Fruit fly (Drosophila melanogaster) whole organism, embryonic: Measurements from ENCODE around the gene Muc30E.

ENCODE experiments used
- Antp ChIP-seq: fragments of 200-800 bp; sonication (Bioruptor generic); optimal IDR thresholded peaks from 3 replicates; lab custom pipeline; 2016; ENCODE audit warnings: missing biosample characterization, missing genetic modification characterization
- Awh ChIP-seq: fragments of 200-800 bp; sonication (Bioruptor generic); IDR thresholded peaks from 2 replicates; pipeline ENCODE4, ENCODE4 v1.3.6; 2022; ENCODE audit warnings: missing biosample characterization, missing genetic modification characterization
- BtbVII ChIP-seq: fragments of 200-800 bp; sonication (Bioruptor generic); optimal IDR thresholded peaks from 3 replicates; lab custom pipeline; 2017; ENCODE audit warnings: missing biosample characterization, mild to moderate bottlenecking, missing genetic modification characterization
- CG10274 ChIP-seq: fragments of 200-800 bp; sonication (Bioruptor generic); optimal IDR thresholded peaks from 3 replicates; lab custom pipeline; 2017; ENCODE audit warnings: missing biosample characterization, mild to moderate bottlenecking, missing genetic modification characterization
- CG10543 ChIP-seq: fragments of 200-800 bp; sonication (Bioruptor generic); optimal IDR thresholded peaks from 3 replicates; lab custom pipeline; 2017; ENCODE audit warnings: missing biosample characterization, mild to moderate bottlenecking, missing genetic modification characterization, moderate library complexity
- CG11456 ChIP-seq: fragments of 200-800 bp; sonication (Bioruptor generic); IDR thresholded peaks from 3 replicates; pipeline ENCODE4 v1.3.6; 2022; ENCODE audit warnings: missing biosample characterization, missing genetic modification characterization
- CG12391 ChIP-seq: fragments of 200-800 bp; sonication (Bioruptor generic); optimal IDR thresholded peaks from 3 replicates; lab custom pipeline; 2018; ENCODE audit warnings: missing biosample characterization, mild to moderate bottlenecking, missing genetic modification characterization, moderate library complexity
- CG13775 ChIP-seq: fragments of 200-800 bp; sonication (Bioruptor generic); optimal IDR thresholded peaks from 3 replicates; lab custom pipeline; 2017; ENCODE audit warnings: missing biosample characterization, mild to moderate bottlenecking, missing genetic modification characterization
- CG15696 ChIP-seq: fragments of 200-800 bp; sonication (Bioruptor generic); optimal IDR thresholded peaks from 2 replicates; lab custom pipeline; 2019; ENCODE audit warnings: missing biosample characterization, mild to moderate bottlenecking, missing genetic modification characterization, moderate library complexity
- CG1602 ChIP-seq: fragments of 200-800 bp; sonication (Bioruptor generic); optimal IDR thresholded peaks from 3 replicates; lab custom pipeline; 2016; ENCODE audit warnings: missing biosample characterization, missing genetic modification characterization
- CG16813 ChIP-seq: fragments of 200-800 bp; sonication (Bioruptor generic); IDR thresholded peaks from 3 replicates; pipeline ENCODE4 v1.3.6; 2022; ENCODE audit warnings: missing biosample characterization, missing genetic modification characterization; ENCODE audit not compliant: partially characterized antibody
- CG17361 ChIP-seq: fragments of 200-800 bp; sonication (Bioruptor generic); IDR thresholded peaks from 3 replicates; pipeline ENCODE4 v1.3.6; 2022; ENCODE audit warnings: missing biosample characterization, missing genetic modification characterization
- CG34224 ChIP-seq: fragments of 200-800 bp; sonication (Bioruptor generic); IDR thresholded peaks from 3 replicates; pipeline ENCODE4 v1.3.6; 2022; ENCODE audit warnings: missing biosample characterization, missing genetic modification characterization; ENCODE audit not compliant: partially characterized antibody
- CG4707 ChIP-seq: fragments of 200-800 bp; sonication (Bioruptor generic); optimal IDR thresholded peaks from 2 replicates; lab custom pipeline; 2018; ENCODE audit warnings: missing biosample characterization, mild to moderate bottlenecking, missing genetic modification characterization, moderate library complexity
- CG5245 ChIP-seq: fragments of 200-800 bp; sonication (Bioruptor generic); optimal IDR thresholded peaks from 3 replicates; lab custom pipeline; 2016; ENCODE audit warnings: missing biosample characterization, missing genetic modification characterization
- CG6175 ChIP-seq: fragments of 200-800 bp; sonication (Bioruptor generic); IDR thresholded peaks from 3 replicates; pipeline ENCODE4 v1.3.6; 2022; ENCODE audit warnings: missing biosample characterization, missing genetic modification characterization
- CG6272 ChIP-seq: fragments of 200-800 bp; sonication (Bioruptor generic); IDR thresholded peaks from 2 replicates; pipeline ENCODE4 v1.3.6; 2022; ENCODE audit warnings: missing biosample characterization, missing genetic modification characterization
- CG6689 ChIP-seq: fragments of 200-800 bp; sonication (Bioruptor generic); IDR thresholded peaks from 2 replicates; pipeline ENCODE4 v1.3.6; 2022; ENCODE audit warnings: missing biosample characterization, missing genetic modification characterization
- CG7372 ChIP-seq: fragments of 200-800 bp; sonication (Bioruptor generic); IDR thresholded peaks from 2 replicates; pipeline ENCODE4 v1.3.6; 2022; ENCODE audit warnings: missing biosample characterization, missing genetic modification characterization
- Dll ChIP-seq: fragments of 200-800 bp; sonication (Bioruptor generic); IDR thresholded peaks from 4 replicates; pipeline ENCODE4 v1.3.6; 2022; ENCODE audit warnings: missing biosample characterization, missing genetic modification characterization; ENCODE audit not compliant: partially characterized antibody
- E2f2 ChIP-seq: fragments of 200-800 bp; sonication (Bioruptor generic); IDR thresholded peaks from 2 replicates; pipeline ENCODE4 v1.3.6; 2022; ENCODE audit warnings: missing biosample characterization, missing genetic modification characterization
- Elba2 ChIP-seq: fragments of 200-800 bp; sonication (Bioruptor generic); optimal IDR thresholded peaks from 3 replicates; lab custom pipeline; 2016; ENCODE audit warnings: missing biosample characterization, missing genetic modification characterization
- Ets65A ChIP-seq: fragments of 200-800 bp; sonication (Bioruptor generic); peaks from one replicate; lab custom pipeline; 2016; ENCODE audit warnings: missing biosample characterization, missing genetic modification characterization
- MESR4 ChIP-seq: fragments of 200-800 bp; sonication (Bioruptor generic); optimal IDR thresholded peaks from 2 replicates; lab custom pipeline; 2018; ENCODE audit warnings: missing biosample characterization, mild to moderate bottlenecking, missing genetic modification characterization, moderate library complexity
- Oaz ChIP-seq: fragments of 200-800 bp; sonication (Bioruptor generic); IDR thresholded peaks from 2 replicates; pipeline ENCODE4 v1.3.6; 2022; ENCODE audit warnings: missing biosample characterization, missing genetic modification characterization
- Sry-δ ChIP-seq: fragments of 200-800 bp; sonication (Bioruptor generic); optimal IDR thresholded peaks from 2 replicates; lab custom pipeline; 2016; ENCODE audit warnings: missing biosample characterization, missing genetic modification characterization
- Usf ChIP-seq: fragments of 200-800 bp; sonication (Bioruptor generic); optimal IDR thresholded peaks from 2 replicates; lab custom pipeline; 2017; ENCODE audit warnings: missing genotype, missing biosample characterization, missing genetic modification characterization
- ab ChIP-seq: fragments of 200-800 bp; sonication (Bioruptor generic); optimal IDR thresholded peaks from 2 replicates; lab custom pipeline; 2016; ENCODE audit warnings: missing biosample characterization, missing genetic modification characterization
- cg ChIP-seq: fragments of 200-800 bp; sonication (Bioruptor generic); optimal IDR thresholded peaks from 3 replicates; lab custom pipeline; 2019; ENCODE audit warnings: missing biosample characterization, mild to moderate bottlenecking, missing genetic modification characterization, moderate library complexity
- chn ChIP-seq: fragments of 200-800 bp; sonication (Bioruptor generic); optimal IDR thresholded peaks from 2 replicates; lab custom pipeline; 2016; ENCODE audit warnings: missing biosample characterization, missing genetic modification characterization
- crp ChIP-seq, 2 experiments: fragments of 200-800 bp; sonication (Bioruptor generic); optimal IDR thresholded peaks; 2 replicates in 1 of 2; 3 replicates in 1 of 2; lab custom pipeline; 2017; ENCODE audit warnings: missing biosample characterization in 2 of 2, missing genetic modification characterization in 2 of 2, mild to moderate bottlenecking in 1 of 2, moderate library complexity in 1 of 2
- en ChIP-seq: fragments of 200-800 bp; sonication (Bioruptor generic); optimal IDR thresholded peaks from 2 replicates; lab custom pipeline; 2016; ENCODE audit warnings: missing biosample characterization, missing genetic modification characterization
- eyg ChIP-seq: fragments of 200-800 bp; sonication (Bioruptor generic); optimal IDR thresholded peaks from 3 replicates; lab custom pipeline; 2016; ENCODE audit warnings: missing biosample characterization, missing genetic modification characterization
- hbn ChIP-seq: fragments of 200-800 bp; sonication (Bioruptor generic); IDR thresholded peaks from 2 replicates; pipeline ENCODE4 v1.3.6; 2022; ENCODE audit warnings: missing biosample characterization, missing genetic modification characterization; ENCODE audit not compliant: partially characterized antibody
- jumu ChIP-seq: fragments of 200-800 bp; sonication (Bioruptor generic); optimal IDR thresholded peaks from 3 replicates; lab custom pipeline; 2016; ENCODE audit warnings: missing biosample characterization, missing genetic modification characterization
- kay ChIP-seq: fragments of 200-800 bp; sonication (Bioruptor generic); optimal IDR thresholded peaks from 2 replicates; lab custom pipeline; 2016; ENCODE audit warnings: missing biosample characterization, missing genetic modification characterization
- knrl ChIP-seq: fragments of 200-800 bp; sonication (Bioruptor generic); IDR thresholded peaks from 3 replicates; pipeline ENCODE4 v1.3.6; 2022; ENCODE audit warnings: missing biosample characterization, missing genetic modification characterization; ENCODE audit not compliant: partially characterized antibody
- onecut ChIP-seq: fragments of 200-800 bp; sonication (Bioruptor generic); IDR thresholded peaks from 2 replicates; pipeline ENCODE4 v1.3.6; 2022; ENCODE audit warnings: missing biosample characterization, missing genetic modification characterization
- p53 ChIP-seq: fragments of 200-800 bp; sonication (Bioruptor generic); optimal IDR thresholded peaks from 2 replicates; lab custom pipeline; 2016; ENCODE audit warnings: missing biosample characterization, missing genetic modification characterization
- pb ChIP-seq: fragments of 200-800 bp; sonication (Bioruptor generic); optimal IDR thresholded peaks from 3 replicates; lab custom pipeline; 2016; ENCODE audit warnings: missing biosample characterization, missing genetic modification characterization
- prd ChIP-seq, 3 experiments: fragments of >200 bp in 2 of 3; fragments of 200-800 bp in 1 of 3; sonication (Bioruptor generic) in 1 of 3; optimal IDR thresholded peaks in 2 of 3; IDR thresholded peaks in 1 of 3; 2 replicates in 2 of 3; 3 replicates in 1 of 3; pipeline versions ENCODE4 v1.3.6 to Lab custom; 2017 to 2022; ENCODE audit warnings: missing biosample characterization in 1 of 3, missing genetic modification characterization in 1 of 3
- row ChIP-seq: fragments of 200-800 bp; sonication (Bioruptor generic); IDR thresholded peaks from 3 replicates; pipeline ENCODE4 v1.3.6; 2022; ENCODE audit warnings: missing biosample characterization, missing genetic modification characterization
- slbo ChIP-seq: fragments of 200-800 bp; sonication (Bioruptor generic); IDR thresholded peaks from 2 replicates; pipeline ENCODE4 v1.3.6; 2022; ENCODE audit warnings: missing biosample characterization, missing genetic modification characterization
- tio ChIP-seq: fragments of 200-800 bp; sonication (Bioruptor generic); optimal IDR thresholded peaks from 2 replicates; lab custom pipeline; 2017; ENCODE audit warnings: missing biosample characterization, missing genetic modification characterization, inconsistent platforms
- trh ChIP-seq: fragments of 200-800 bp; sonication (Bioruptor generic); optimal IDR thresholded peaks from 2 replicates; lab custom pipeline; 2016; ENCODE audit warnings: missing biosample characterization, missing genetic modification characterization
- ttk ChIP-seq: fragments of 200-800 bp; sonication (Bioruptor generic); IDR thresholded peaks from 2 replicates; pipeline ENCODE4 v2.1.2; 2022; ENCODE audit warnings: missing biosample characterization, missing genetic modification characterization
- vfl ChIP-seq: fragments of 200-800 bp; sonication (Bioruptor generic); optimal IDR thresholded peaks from 2 replicates; lab custom pipeline; 2016; ENCODE audit warnings: missing biosample characterization, missing genetic modification characterization
- yki ChIP-seq: fragments of >200 bp; optimal IDR thresholded peaks from 3 replicates; lab custom pipeline; 2018

The Muc30E gene

dm6 chr2L:9918020-9918959, 15.4 kb upstream of the Muc30E start, which contains the start of the genes CG5885 and CG4598 (continued):
- peak; percentile 95 for TF ChIP-seq E2f2 (GFP tag; lab: Robert Waterston, UW)
- peak; percentile 40 for TF ChIP-seq vfl (GFP tag; lab: Kevin White, UChicago)
- no peak; the same call in 1 of the 2 replicates for TF ChIP-seq CG6272 (GFP tag; lab: Robert Waterston, UW)
- TF ChIP-seq Awh (GFP tag; lab: Robert Waterston, UW) = peak; percentile 78
- peak; percentile 82 for TF ChIP-seq CG12391
- peak; percentile 73 for TF ChIP-seq CG10543 (GFP tag; lab: Kevin White, UChicago)
- TF ChIP-seq CG1602 (GFP tag; lab: Kevin White, UChicago) = peak; percentile 69
- TF ChIP-seq pb (GFP tag; lab: Kevin White, UChicago) = no peak
- TF ChIP-seq CG13775 (GFP tag; lab: Kevin White, UChicago) = peak; percentile 72
- TF ChIP-seq onecut (GFP tag; lab: Robert Waterston, UW) = peak; percentile 55; the same call in 1 of the 2 replicates
- TF ChIP-seq CG15696 = peak; percentile 56
- peak; percentile 54 for TF ChIP-seq chn (GFP tag; lab: Kevin White, UChicago)
- TF ChIP-seq jumu (GFP tag; lab: Kevin White, UChicago) = peak; percentile 30
- peak; percentile 82 for TF ChIP-seq Sry-δ
- peak; percentile 47; the same call in 1 of the 2 replicates for TF ChIP-seq CG7372 (GFP tag; lab: Robert Waterston, UW)
- peak; percentile 43; the same call in 1 of the 2 replicates for TF ChIP-seq CG6689 (GFP tag; lab: Robert Waterston, UW)
- peak; percentile 97 for TF ChIP-seq MESR4
- TF ChIP-seq BtbVII (GFP tag; lab: Kevin White, UChicago) = peak; percentile 52
- no peak for TF ChIP-seq yki (lab: Kevin White, UChicago)
- peak; percentile 87 for TF ChIP-seq Ets65A (GFP tag; lab: Kevin White, UChicago)
- no peak for TF ChIP-seq eyg (GFP tag; lab: Kevin White, UChicago)
- no peak for TF ChIP-seq CG6175 (GFP tag; lab: Robert Waterston, UW)
- TF ChIP-seq Usf = no peak
- peak; percentile 61 for TF ChIP-seq trh (GFP tag; lab: Kevin White, UChicago)
- peak; percentile 77 for TF ChIP-seq CG17361
- peak; percentile 83 for TF ChIP-seq CG16813 (GFP tag; lab: Robert Waterston, UW)
- TF ChIP-seq Elba2 = no peak
- TF ChIP-seq cg = no peak
- TF ChIP-seq prd (optimal IDR thresholded peaks at IDR 0.05; lab: Kevin White, UChicago) = no peak
- TF ChIP-seq prd (GFP tag; IDR thresholded peaks at IDR 0.05; lab: Robert Waterston, UW) = peak; percentile 54; the same call in 2 of the 3 replicates
- peak; percentile 68 for TF ChIP-seq hbn (GFP tag; lab: Robert Waterston, UW)
- TF ChIP-seq Oaz (GFP tag; lab: Robert Waterston, UW) = 0 out of 2 replicates have a peak, but pooled peaks have one; percentile 20
- peak in 1 of 2 experiments; percentile 55 for TF ChIP-seq crp (GFP tag; optimal IDR thresholded peaks at IDR 0.05; lab: Kevin White, UChicago)
- peak; percentile 84 for TF ChIP-seq slbo (GFP tag; lab: Robert Waterston, UW)
- TF ChIP-seq CG4707 (GFP tag; lab: Kevin White, UChicago) = no peak
- TF ChIP-seq CG34224 = peak; percentile 72; the same call in 2 of the 3 replicates
- TF ChIP-seq en (GFP tag; lab: Kevin White, UChicago) = no peak
- peak; percentile 63 for TF ChIP-seq CG11456 (GFP tag; lab: Robert Waterston, UW)
- TF ChIP-seq tio (GFP tag; lab: Kevin White, UChicago) = no peak
- TF ChIP-seq p53 (GFP tag; lab: Kevin White, UChicago) = no peak
- TF ChIP-seq ab (GFP tag; lab: Kevin White, UChicago) = no peak
- peak; percentile 80 for TF ChIP-seq kay (GFP tag; lab: Kevin White, UChicago)
- TF ChIP-seq Antp (GFP tag; lab: Kevin White, UChicago) = peak; percentile 59
- TF ChIP-seq CG5245 = no peak
- peak; percentile 77 for TF ChIP-seq Dll (GFP tag; lab: Robert Waterston, UW)
- peak; percentile 82 for TF ChIP-seq knrl (GFP tag; lab: Robert Waterston, UW)
- peak; percentile 81 for TF ChIP-seq row
- TF ChIP-seq CG10274 (GFP tag; lab: Kevin White, UChicago) = no peak
- no peak; the same call in 1 of the 2 replicates for TF ChIP-seq ttk (GFP tag; lab: Robert Waterston, UW)
